Fruit fly (Drosophila melanogaster) whole organism, embryonic: Measurements from ENCODE around the gene Atac2.

ENCODE experiments used
- CG15601 ChIP-seq: fragments of 200-800 bp; sonication (Bioruptor generic); optimal IDR thresholded peaks from 3 replicates; lab custom pipeline; 2019; ENCODE audit warnings: missing biosample characterization, mild to moderate bottlenecking, missing genetic modification characterization, moderate library complexity
- CG33557 ChIP-seq: fragments of 200-800 bp; sonication (Bioruptor generic); optimal IDR thresholded peaks from 2 replicates; lab custom pipeline; 2019; ENCODE audit warnings: missing biosample characterization, mild to moderate bottlenecking, missing genetic modification characterization, moderate library complexity
- NC2β ChIP-seq: fragments of 200-800 bp; sonication (Bioruptor generic); optimal IDR thresholded peaks from 2 replicates; lab custom pipeline; 2016; ENCODE audit warnings: missing biosample characterization, missing genetic modification characterization
- Rx ChIP-seq: fragments of 200-800 bp; sonication (Bioruptor generic); IDR thresholded peaks from 2 replicates; pipeline ENCODE4 v1.3.6; 2022; ENCODE audit warnings: missing biosample characterization, missing genetic modification characterization
- Sin3A ChIP-seq: fragments of >200 bp; optimal IDR thresholded peaks from 2 replicates; lab custom pipeline; 2018

DNA sequence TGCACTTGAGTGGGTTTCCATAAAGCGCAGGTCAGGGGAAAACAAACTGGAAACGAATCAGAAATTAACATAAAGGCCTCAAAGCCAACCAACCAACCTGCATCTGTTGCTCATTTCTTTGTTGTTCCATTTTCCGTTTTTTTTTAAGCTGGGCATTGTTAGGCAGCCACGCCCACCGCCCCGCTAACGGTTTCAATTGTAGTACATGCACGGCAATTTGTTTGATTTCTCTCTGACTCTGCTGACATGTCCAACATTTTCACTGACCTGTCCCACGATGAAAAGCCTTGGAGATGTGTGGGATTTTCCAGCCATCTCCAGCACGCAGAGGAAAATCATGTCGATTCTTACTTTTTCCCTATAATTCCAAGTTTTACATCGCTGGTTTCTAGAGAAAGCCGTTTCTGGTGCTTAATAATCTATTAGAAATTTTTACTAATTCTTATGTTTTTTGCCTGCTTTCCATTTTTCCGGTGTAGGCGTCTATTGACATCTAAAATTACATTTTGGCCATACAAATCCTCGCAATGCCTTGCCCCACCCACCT lies 44.7 kb upstream of the Atac2 start:
- TF ChIP-seq Rx (GFP tag; lab: Robert Waterston, UW) (no peak), Sin3A (no peak), CG15601 (tag; lab: Kevin White, UChicago) (no peak), NC2β (GFP tag; lab: Kevin White, UChicago) (no peak), CG33557 (no peak)
